Worm (Caenorhabditis elegans): ENCODE measurements around the gene igeg-2.

ce11 chrX:11435488-11435887 lies 10.9 kb downstream of the igeg-2 start:
- no peak for TF ChIP-seq ama-1 (optimal IDR thresholded peaks at IDR 0.05)
- no peak for TF ChIP-seq Y105C5A.15 (GFP tag; IDR thresholded peaks at IDR 0.05)
- TF ChIP-seq unc-62 (GFP tag; optimal IDR thresholded peaks at IDR 0.05 in 1 of 2) = no peak
- TF ChIP-seq unc-62 (tag; optimal IDR thresholded peaks at IDR 0.05) = no peak

Measured in whole organism, L4 larva.